Worm (Caenorhabditis elegans): ENCODE data around the gene C49F8.15.

DNA sequence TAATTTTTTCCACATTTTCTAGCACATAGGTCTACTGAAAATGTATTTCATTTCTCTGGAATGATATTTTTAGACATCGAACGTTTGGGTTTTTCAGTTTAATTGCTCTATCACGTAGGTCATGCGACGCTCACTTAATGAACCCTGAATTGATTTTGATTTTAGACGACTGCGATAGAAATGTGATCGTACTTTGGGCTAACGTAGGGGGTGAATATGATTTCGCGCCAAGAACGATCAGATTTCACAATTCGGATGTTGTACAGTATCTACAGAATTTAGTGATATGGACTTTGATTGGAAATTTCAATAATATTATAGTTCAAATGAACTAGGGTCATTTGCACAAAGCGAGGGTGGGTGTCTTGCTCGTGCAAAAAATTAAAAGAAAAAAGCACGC lies 10.2 kb downstream of the C49F8.15 start:
- TF ChIP-seq F13H6.1 (tag; optimal IDR thresholded peaks at IDR 0.05) (no peak), unc-55 (GFP tag; optimal IDR thresholded peaks at IDR 0.05) (no peak), dve-1 (tag; optimal IDR thresholded peaks at IDR 0.05) (no peak), pqm-1 (tag; optimal IDR thresholded peaks at IDR 0.05) (no peak), tbx-2 (tag; optimal IDR thresholded peaks at IDR 0.05) (no peak), elt-2 (tag; optimal IDR thresholded peaks at IDR 0.05) (no peak)
